Worm (Caenorhabditis elegans) whole organism, L4 larva: Measurements from ENCODE around the gene dyla-1.

ENCODE experiments used
- F10B5.3 ChIP-seq: sonication (generic microtip); optimal IDR thresholded peaks from 2 replicates; lab custom pipeline; 2016; ENCODE audit warnings: mild to moderate bottlenecking, missing genetic modification characterization, missing compliant biosample characterization
- F44E2.7 ChIP-seq: fragments of 200-800 bp; sonication (Bioruptor generic); IDR thresholded peaks from 2 replicates; pipeline ENCODE4 v2.1.2; 2022; ENCODE audit warnings: missing genetic modification characterization, missing compliant biosample characterization
- R02D3.7 ChIP-seq: fragments of 150-350 bp; sonication (generic microtip); optimal IDR thresholded peaks from 3 replicates; lab custom pipeline; 2014; ENCODE audit warnings: missing biosample characterization, missing genetic modification characterization
- T20F7.1 ChIP-seq: fragments of 200-800 bp; sonication (Bioruptor generic); optimal IDR thresholded peaks from 2 replicates; lab custom pipeline; 2018; ENCODE audit warnings: mild to moderate bottlenecking, missing genetic modification characterization, missing compliant biosample characterization
- T26A8.4 ChIP-seq: fragments of 200-800 bp; sonication (Bioruptor generic); IDR thresholded peaks from 2 replicates; pipeline ENCODE4 v1.3.6; 2022; ENCODE audit warnings: missing genetic modification characterization, missing compliant biosample characterization
- Y105C5A.15 ChIP-seq: fragments of 200-800 bp; sonication (Bioruptor generic); IDR thresholded peaks from 2 replicates; pipeline ENCODE4 v1.3.6; 2022; ENCODE audit warnings: missing genetic modification characterization, missing compliant biosample characterization
- Y48G9A.11 ChIP-seq: fragments of 200-800 bp; sonication (Bioruptor generic); IDR thresholded peaks from 2 replicates; pipeline ENCODE4 v1.3.6; 2022; ENCODE audit warnings: missing genetic modification reagents, missing genetic modification characterization, missing compliant biosample characterization
- Y75B8A.6 ChIP-seq: fragments of 200-800 bp; sonication (Bioruptor generic); IDR thresholded peaks from 2 replicates; pipeline ENCODE4 v1.3.6; 2022; ENCODE audit warnings: missing genetic modification reagents, missing genetic modification characterization, missing compliant biosample characterization
- aha-1 ChIP-seq: fragments of 150-350 bp; peaks from one replicate; lab custom pipeline; 2014; ENCODE audit warnings: missing biosample characterization, missing genetic modification characterization
- aly-2 ChIP-seq: sonication (generic microtip); optimal IDR thresholded peaks from 2 replicates; lab custom pipeline; 2018; ENCODE audit warnings: missing biosample characterization, missing genetic modification characterization
- attf-4 ChIP-seq: sonication (generic microtip); optimal IDR thresholded peaks from 3 replicates; lab custom pipeline; 2017; ENCODE audit warnings: missing biosample characterization, missing genetic modification characterization
- ceh-20 ChIP-seq: fragments of 200-800 bp; sonication (Bioruptor generic); IDR thresholded peaks from 2 replicates; pipeline ENCODE4 v1.3.6; 2022; ENCODE audit warnings: missing genetic modification reagents, missing genetic modification characterization, missing compliant biosample characterization
- ceh-28 ChIP-seq: fragments of 150-350 bp; optimal IDR thresholded peaks from 2 replicates; lab custom pipeline; 2014; ENCODE audit warnings: missing biosample characterization, missing genetic modification reagents, missing genetic modification characterization
- ceh-62 ChIP-seq: sonication (generic microtip); optimal IDR thresholded peaks from 2 replicates; lab custom pipeline; 2017; ENCODE audit warnings: missing biosample characterization, missing genetic modification characterization
- cey-2 ChIP-seq: sonication (generic microtip); optimal IDR thresholded peaks from 3 replicates; lab custom pipeline; 2017; ENCODE audit warnings: missing genetic modification characterization, mild to moderate bottlenecking, missing compliant biosample characterization, antibody characterized with exemption, borderline replicate concordance; ENCODE audit not compliant: insufficient read depth
- ctbp-1 ChIP-seq: fragments of 200-800 bp; sonication (Bioruptor generic); IDR thresholded peaks from 2 replicates; pipeline ENCODE4 v1.3.6; 2022; ENCODE audit warnings: missing genetic modification reagents, missing genetic modification characterization, missing compliant biosample characterization
- daf-16 ChIP-seq, 3 experiments: sonication (generic microtip); optimal IDR thresholded peaks; 2 replicates each; lab custom pipeline; 2016 to 2017; ENCODE audit warnings: missing genetic modification characterization in 3 of 3, missing genetic modification reagents in 3 of 3, mild to moderate bottlenecking in 2 of 3, missing compliant biosample characterization in 2 of 3, missing biosample characterization in 1 of 3, moderate library complexity in 1 of 3
- daf-19 ChIP-seq: fragments of 200-800 bp; sonication (Bioruptor generic); conservative IDR thresholded peaks from 2 replicates; pipeline ENCODE4 v1.3.6; 2022; ENCODE audit warnings: missing genetic modification characterization, missing compliant biosample characterization
- dve-1 ChIP-seq: sonication (generic microtip); optimal IDR thresholded peaks from 2 replicates; lab custom pipeline; 2017; ENCODE audit warnings: antibody characterized with exemption, mild to moderate bottlenecking, missing genetic modification characterization, missing compliant biosample characterization; ENCODE audit not compliant: insufficient read depth
- fos-1 ChIP-seq: fragments of 150-350 bp; optimal IDR thresholded peaks from 2 replicates; lab custom pipeline; 2014; ENCODE audit warnings: missing biosample characterization, missing genetic modification characterization
- hif-1 ChIP-seq, 2 experiments: sonication (generic microtip); optimal IDR thresholded peaks; 2 replicates each; lab custom pipeline; 2016 to 2017; ENCODE audit warnings: missing compliant biosample characterization in 2 of 2, missing genetic modification characterization in 2 of 2, missing genetic modification reagents in 2 of 2, missing genotype in 2 of 2, mild to moderate bottlenecking in 1 of 2
- hmg-1.1 ChIP-seq: fragments of 200-800 bp; sonication (Bioruptor generic); IDR thresholded peaks from 2 replicates; pipeline ENCODE4 v1.3.6; 2022; ENCODE audit warnings: missing genetic modification reagents, missing genetic modification characterization, missing compliant biosample characterization
- lin-1 ChIP-seq: fragments of 200-800 bp; sonication (Bioruptor generic); IDR thresholded peaks from 2 replicates; pipeline ENCODE4 v1.3.6; 2022; ENCODE audit warnings: missing genetic modification reagents, missing genetic modification characterization, missing compliant biosample characterization
- lin-13 ChIP-seq: fragments of 150-350 bp; optimal IDR thresholded peaks from 2 replicates; lab custom pipeline; 2014; ENCODE audit warnings: missing biosample characterization, missing genetic modification reagents, missing genetic modification characterization
- lin-15B ChIP-seq: fragments of 150-350 bp; sonication (generic microtip); optimal IDR thresholded peaks from 3 replicates; lab custom pipeline; 2014; ENCODE audit warnings: missing biosample characterization, missing genetic modification characterization
- lin-29 ChIP-seq: fragments of 200-800 bp; sonication (Bioruptor generic); IDR thresholded peaks from 2 replicates; pipeline ENCODE4 v1.3.6; 2022; ENCODE audit warnings: missing genetic modification reagents, missing genetic modification characterization, missing compliant biosample characterization
- lin-38 ChIP-seq: fragments of 200-800 bp; sonication (Bioruptor generic); IDR thresholded peaks from 2 replicates; pipeline ENCODE4 v1.3.6; 2022; ENCODE audit warnings: missing genetic modification reagents, missing genetic modification characterization, missing compliant biosample characterization
- lin-39 ChIP-seq: fragments of 150-350 bp; optimal IDR thresholded peaks from 2 replicates; lab custom pipeline; 2014; ENCODE audit warnings: missing biosample characterization, missing genetic modification reagents, missing genetic modification characterization
- lsy-2 ChIP-seq, 2 experiments: fragments of 150-350 bp in 1 of 2; sonication (generic microtip) in 1 of 2; optimal IDR thresholded peaks; 2 replicates each; lab custom pipeline; 2014 to 2017; ENCODE audit warnings: missing biosample characterization in 2 of 2, missing genetic modification characterization in 2 of 2
- mdt-29 ChIP-seq: fragments of 200-800 bp; sonication (Bioruptor generic); IDR thresholded peaks from 2 replicates; pipeline ENCODE4 v1.3.6; 2022; ENCODE audit warnings: missing genetic modification reagents, missing genetic modification characterization, missing compliant biosample characterization
- mep-1 ChIP-seq: fragments of 150-350 bp; sonication (generic microtip); optimal IDR thresholded peaks from 3 replicates; lab custom pipeline; 2014; ENCODE audit warnings: missing biosample characterization, missing genetic modification characterization
- mxl-2 ChIP-seq: fragments of 200-800 bp; sonication (Bioruptor generic); conservative IDR thresholded peaks from 2 replicates; pipeline ENCODE4 v1.3.6; 2022; ENCODE audit warnings: missing genetic modification reagents, missing genetic modification characterization, missing compliant biosample characterization
- mxl-3 ChIP-seq: fragments of 200-800 bp; sonication (Bioruptor generic); optimal IDR thresholded peaks from 2 replicates; lab custom pipeline; 2018; ENCODE audit warnings: mild to moderate bottlenecking, missing genetic modification characterization, missing compliant biosample characterization
- nhr-10 ChIP-seq: fragments of 150-350 bp; optimal IDR thresholded peaks from 2 replicates; lab custom pipeline; 2014; ENCODE audit warnings: missing biosample characterization, missing genetic modification characterization
- nhr-102 ChIP-seq: sonication (generic microtip); optimal IDR thresholded peaks from 2 replicates; lab custom pipeline; 2016; ENCODE audit warnings: mild to moderate bottlenecking, missing genetic modification characterization, moderate library complexity, missing compliant biosample characterization
- nhr-237 ChIP-seq: sonication (generic microtip); optimal IDR thresholded peaks from 2 replicates; lab custom pipeline; 2017; ENCODE audit warnings: missing biosample characterization, missing genetic modification characterization
- nhr-28 ChIP-seq: fragments of 150-350 bp; optimal IDR thresholded peaks from 2 replicates; lab custom pipeline; 2014; ENCODE audit warnings: missing biosample characterization, missing genetic modification characterization
- nhr-48 ChIP-seq: sonication (generic microtip); optimal IDR thresholded peaks from 2 replicates; lab custom pipeline; 2016; ENCODE audit warnings: mild to moderate bottlenecking, missing genetic modification characterization, missing compliant biosample characterization
- nhr-76 ChIP-seq: fragments of 150-350 bp; optimal IDR thresholded peaks from 2 replicates; lab custom pipeline; 2014; ENCODE audit warnings: missing biosample characterization, missing genetic modification characterization
- pha-4 ChIP-seq, 2 experiments: fragments of 150-350 bp in 1 of 2; fragments of 200-800 bp in 1 of 2; sonication (Bioruptor generic) in 1 of 2; IDR thresholded peaks in 1 of 2; optimal IDR thresholded peaks in 1 of 2; 2 replicates each; pipeline versions ENCODE4 v1.3.6 to Lab custom; 2014 to 2022; ENCODE audit warnings: missing genetic modification characterization in 2 of 2, missing genetic modification reagents in 2 of 2, missing biosample characterization in 1 of 2, missing compliant biosample characterization in 1 of 2
- pqm-1 ChIP-seq: sonication (generic microtip); optimal IDR thresholded peaks from 2 replicates; lab custom pipeline; 2017; ENCODE audit warnings: missing biosample characterization, missing genetic modification characterization
- saeg-2 ChIP-seq: fragments of 200-800 bp; sonication (Bioruptor generic); IDR thresholded peaks from 2 replicates; pipeline ENCODE4 v1.3.6; 2022; ENCODE audit warnings: missing genetic modification reagents, missing genetic modification characterization, missing compliant biosample characterization
- sdz-12 ChIP-seq: fragments of 200-800 bp; sonication (Bioruptor generic); optimal IDR thresholded peaks from 2 replicates; lab custom pipeline; 2018; ENCODE audit warnings: mild to moderate bottlenecking, missing genetic modification characterization, missing compliant biosample characterization
- set-16 ChIP-seq: fragments of 200-800 bp; sonication (Bioruptor generic); IDR thresholded peaks from 2 replicates; pipeline ENCODE4 v1.3.6; 2022; ENCODE audit warnings: missing genetic modification reagents, missing genetic modification characterization, missing compliant biosample characterization
- snpc-1.2 ChIP-seq: fragments of 200-800 bp; sonication (Bioruptor generic); IDR thresholded peaks from 2 replicates; pipeline ENCODE4 v1.3.6; 2022; ENCODE audit warnings: missing genetic modification reagents, missing genetic modification characterization, missing compliant biosample characterization
- snpc-4 ChIP-seq: fragments of 150-350 bp; optimal IDR thresholded peaks from 2 replicates; lab custom pipeline; 2014; ENCODE audit warnings: missing biosample characterization, missing genetic modification characterization
- spr-1 ChIP-seq: sonication (generic microtip); optimal IDR thresholded peaks from 2 replicates; lab custom pipeline; 2016; ENCODE audit warnings: mild to moderate bottlenecking, missing genetic modification characterization, missing compliant biosample characterization
- spr-3 ChIP-seq: fragments of 200-800 bp; sonication (Bioruptor generic); optimal IDR thresholded peaks from 2 replicates; lab custom pipeline; 2018; ENCODE audit warnings: mild to moderate bottlenecking, missing genetic modification characterization, missing compliant biosample characterization
- tra-1 ChIP-seq: fragments of 200-800 bp; sonication (Bioruptor generic); IDR thresholded peaks from 2 replicates; pipeline ENCODE4 v1.3.6; 2022; ENCODE audit warnings: missing genetic modification reagents, missing genetic modification characterization, missing compliant biosample characterization
- zfp-2 ChIP-seq: sonication (generic microtip); optimal IDR thresholded peaks from 2 replicates; lab custom pipeline; 2016; ENCODE audit warnings: mild to moderate bottlenecking, missing genetic modification characterization, missing compliant biosample characterization
- zip-11 ChIP-seq: fragments of 200-800 bp; sonication (Bioruptor generic); IDR thresholded peaks from 2 replicates; pipeline ENCODE4 v1.3.6; 2022; ENCODE audit warnings: missing genetic modification characterization, missing compliant biosample characterization

The dyla-1 gene

ce11 chrX:16796826-16797225 is 44.0 kb upstream of the dyla-1 start (continued):
- TF ChIP-seq saeg-2 = peak; percentile 66
- TF ChIP-seq mxl-2 (GFP tag; lab: Robert Waterston, UW) = peak; percentile 84
- no peak for TF ChIP-seq F10B5.3
- TF ChIP-seq ceh-20 (GFP tag; lab: Robert Waterston, UW) = peak; percentile 84
- no peak for TF ChIP-seq lin-15B
- peak; percentile 83 for TF ChIP-seq T20F7.1
- TF ChIP-seq lin-29 (GFP tag; lab: Robert Waterston, UW) = 0 out of 2 replicates have a peak, but pooled peaks have one; percentile 48
- TF ChIP-seq sdz-12 (GFP tag; lab: Kevin White, UChicago) = no peak
- no peak for TF ChIP-seq Y105C5A.15 (GFP tag; lab: Robert Waterston, UW)
- peak; percentile 63 for TF ChIP-seq pha-4 (GFP tag; IDR thresholded peaks at IDR 0.05; lab: Robert Waterston, UW)
- TF ChIP-seq pha-4 (tag; optimal IDR thresholded peaks at IDR 0.05; lab: Kevin White, UChicago) = peak; percentile 56
- TF ChIP-seq nhr-102 (tag; lab: Kevin White, UChicago) = peak; percentile 73
- TF ChIP-seq T26A8.4 (GFP tag; lab: Robert Waterston, UW) = peak; percentile 55; the same call in 1 of the 2 replicates
- TF ChIP-seq mep-1 (tag; lab: Kevin White, UChicago) = peak; percentile 95
- TF ChIP-seq zfp-2 = no peak
- TF ChIP-seq mdt-29 = peak; percentile 84
- no peak for TF ChIP-seq snpc-4
- no peak for TF ChIP-seq ceh-62 (tag; lab: Kevin White, UChicago)
- peak; percentile 95 for TF ChIP-seq ctbp-1 (GFP tag; lab: Robert Waterston, UW)
- TF ChIP-seq spr-3 (GFP tag; lab: Kevin White, UChicago) = no peak
- no peak for TF ChIP-seq ceh-28
- TF ChIP-seq cey-2 (tag; lab: Kevin White, UChicago) = no peak
- peak; percentile 41; the same call in 1 of the 2 replicates for TF ChIP-seq lin-38
- TF ChIP-seq nhr-10 (tag; lab: Kevin White, UChicago) = peak; percentile 63
- no peak for TF ChIP-seq fos-1 (tag; lab: Kevin White, UChicago)
- TF ChIP-seq dve-1 (tag; lab: Kevin White, UChicago) = peak; percentile 97
- TF ChIP-seq Y48G9A.11 = no peak
- peak; percentile 1 to 81 for TF ChIP-seq daf-16 (GFP tag; optimal IDR thresholded peaks at IDR 0.05; lab: Kevin White, UChicago)
- peak; percentile 87 for TF ChIP-seq daf-16 (tag; optimal IDR thresholded peaks at IDR 0.05; lab: Kevin White, UChicago)
- no peak for TF ChIP-seq lin-39 (tag; lab: Kevin White, UChicago)
- TF ChIP-seq R02D3.7 (tag; lab: Kevin White, UChicago) = no peak
- peak; percentile 44 for TF ChIP-seq spr-1 (tag; lab: Kevin White, UChicago)
- TF ChIP-seq Y75B8A.6 (GFP tag; lab: Robert Waterston, UW) = no peak
- peak; percentile 76 to 98 for TF ChIP-seq hif-1 (tag; optimal IDR thresholded peaks at IDR 0.05; lab: Kevin White, UChicago)
- no peak for TF ChIP-seq nhr-76 (tag; lab: Kevin White, UChicago)
- TF ChIP-seq nhr-237 = no peak
- TF ChIP-seq aha-1 (tag; lab: Kevin White, UChicago) = peak; percentile 100
- peak; percentile 86 for TF ChIP-seq lin-13 (GFP tag; lab: Kevin White, UChicago)
- TF ChIP-seq pqm-1 (tag; lab: Kevin White, UChicago) = no peak
- TF ChIP-seq mxl-3 (GFP tag; lab: Kevin White, UChicago) = peak; percentile 97
- peak; percentile 67; the same call in 1 of the 2 replicates for TF ChIP-seq set-16 (GFP tag; lab: Robert Waterston, UW)
- TF ChIP-seq snpc-1.2 = no peak
- TF ChIP-seq nhr-28 (tag; lab: Kevin White, UChicago) = peak; percentile 96
- TF ChIP-seq zip-11 (GFP tag; lab: Robert Waterston, UW) = no peak
- TF ChIP-seq tra-1 (GFP tag; lab: Robert Waterston, UW) = peak; percentile 75
- no peak for TF ChIP-seq F44E2.7
- TF ChIP-seq daf-19 (GFP tag; lab: Robert Waterston, UW) = no peak
- TF ChIP-seq attf-4 (tag; lab: Kevin White, UChicago) = no peak
- TF ChIP-seq lsy-2 (tag; optimal IDR thresholded peaks at IDR 0.05; lab: Kevin White, UChicago) = peak; percentile 69 to 89
- TF ChIP-seq aly-2 (tag; lab: Kevin White, UChicago) = no peak
- TF ChIP-seq nhr-48 (tag; lab: Kevin White, UChicago) = peak; percentile 81
- peak; percentile 90 for TF ChIP-seq hmg-1.1 (GFP tag; lab: Robert Waterston, UW)
- TF ChIP-seq lin-1 (GFP tag; lab: Robert Waterston, UW) = peak; percentile 82
